Worm (Caenorhabditis elegans): ENCODE results near the gene K09C8.2.

DNA sequence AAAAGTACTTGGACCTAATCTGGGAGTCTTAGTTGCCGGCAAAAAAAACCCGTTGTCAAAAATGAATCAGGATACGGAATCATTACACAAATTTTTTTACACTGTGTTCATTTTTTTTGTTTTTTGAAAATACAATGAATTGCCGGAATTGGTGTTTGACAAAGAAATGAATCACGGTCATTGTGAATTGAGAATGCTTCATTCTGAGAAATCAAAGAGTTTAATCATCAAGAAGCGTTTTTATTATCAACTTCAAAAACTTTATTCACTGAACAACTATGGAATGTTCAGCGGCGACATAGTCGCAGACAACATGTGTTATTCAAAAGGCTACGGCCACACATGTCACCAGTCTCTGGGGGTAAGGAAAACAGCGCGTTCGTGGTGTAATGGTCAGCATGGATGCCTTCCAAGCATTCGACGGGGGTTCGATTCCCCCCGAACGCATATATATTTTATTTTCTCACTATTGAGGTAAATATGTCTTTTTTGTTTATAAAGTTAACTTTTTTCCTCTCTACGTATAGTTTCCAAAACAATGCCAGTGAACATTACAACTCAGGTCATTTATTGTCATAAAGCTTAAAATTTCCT, 4.3 kb downstream of the K09C8.2 start, which contains the start of gene nas-10:
- TF ChIP-seq him-1 (tag; optimal IDR thresholded peaks at IDR 0.05) = peak; percentile 81
- TF ChIP-seq W03F9.2 (tag; optimal IDR thresholded peaks at IDR 0.05) = no peak
- peak; percentile 72 for TF ChIP-seq dao-5 (tag; optimal IDR thresholded peaks at IDR 0.05)

Measured in whole organism, L4/young adult.